Fruit fly (Drosophila melanogaster) whole organism, embryonic: ENCODE data around the gene Rad1.

Experiments
- Ada2b ChIP-seq: fragments of 200-800 bp; sonication (Bioruptor generic); IDR thresholded peaks from 2 replicates; pipeline ENCODE4 v1.3.6; 2022; ENCODE audit warnings: missing biosample characterization, missing genetic modification characterization
- Aef1 ChIP-seq: fragments of 200-800 bp; sonication (Bioruptor generic); IDR thresholded peaks from 3 replicates; pipeline ENCODE4 v1.3.6; 2022; ENCODE audit warnings: missing biosample characterization, missing genetic modification characterization
- Atf6 ChIP-seq: fragments of 200-800 bp; sonication (Bioruptor generic); IDR thresholded peaks from 2 replicates; pipeline ENCODE4 v1.3.6; 2022; ENCODE audit warnings: missing biosample characterization, missing genetic modification characterization
- BEAF-32 ChIP-seq: fragments of 200-800 bp; sonication (Bioruptor generic); optimal IDR thresholded peaks from 3 replicates; lab custom pipeline; 2017; ENCODE audit warnings: missing biosample characterization, missing genetic modification characterization, mild to moderate bottlenecking, moderate library complexity, missing genetic modification reagents
- BtbVII ChIP-seq: fragments of 200-800 bp; sonication (Bioruptor generic); optimal IDR thresholded peaks from 3 replicates; lab custom pipeline; 2017; ENCODE audit warnings: missing biosample characterization, mild to moderate bottlenecking, missing genetic modification characterization
- CG11093 ChIP-seq: fragments of 200-800 bp; sonication (Bioruptor generic); IDR thresholded peaks from 3 replicates; pipeline ENCODE4 v1.3.6; 2022; ENCODE audit warnings: missing biosample characterization, missing genetic modification characterization
- CG11456 ChIP-seq: fragments of 200-800 bp; sonication (Bioruptor generic); IDR thresholded peaks from 3 replicates; pipeline ENCODE4 v1.3.6; 2022; ENCODE audit warnings: missing biosample characterization, missing genetic modification characterization
- CG12219 ChIP-seq: fragments of 200-800 bp; sonication (Bioruptor generic); optimal IDR thresholded peaks from 3 replicates; lab custom pipeline; 2018; ENCODE audit warnings: missing biosample characterization, mild to moderate bottlenecking, missing genetic modification characterization
- CG16779 ChIP-seq: fragments of 200-800 bp; sonication (Bioruptor generic); IDR thresholded peaks from 2 replicates; pipeline ENCODE4 v1.3.6; 2022; ENCODE audit warnings: missing biosample characterization, missing genetic modification characterization
- CG17802 ChIP-seq: fragments of 200-800 bp; sonication (Bioruptor generic); optimal IDR thresholded peaks from 2 replicates; lab custom pipeline; 2018; ENCODE audit warnings: missing biosample characterization, mild to moderate bottlenecking, missing genetic modification characterization, moderate library complexity
- CG17829 ChIP-seq: fragments of 200-800 bp; optimal IDR thresholded peaks from 2 replicates; lab custom pipeline; 2019; ENCODE audit warnings: missing biosample characterization, mild to moderate bottlenecking, missing genetic modification characterization, moderate library complexity
- CG2678 ChIP-seq: fragments of 200-800 bp; sonication (Bioruptor generic); optimal IDR thresholded peaks from 3 replicates; lab custom pipeline; 2019; ENCODE audit warnings: missing biosample characterization, mild to moderate bottlenecking, missing genetic modification characterization, moderate library complexity
- CG33213 ChIP-seq: fragments of 200-800 bp; sonication (Bioruptor generic); optimal IDR thresholded peaks from 3 replicates; lab custom pipeline; 2016; ENCODE audit warnings: missing biosample characterization, missing genetic modification characterization
- CG34376 ChIP-seq: fragments of 200-800 bp; sonication (Bioruptor generic); optimal IDR thresholded peaks from 2 replicates; lab custom pipeline; 2018; ENCODE audit warnings: missing biosample characterization, mild to moderate bottlenecking, missing genetic modification characterization
- CG4820 ChIP-seq: fragments of 200-800 bp; sonication (Bioruptor generic); optimal IDR thresholded peaks from 3 replicates; lab custom pipeline; 2016; ENCODE audit warnings: missing biosample characterization, missing genetic modification characterization
- CG6254 ChIP-seq: fragments of 200-800 bp; sonication (Bioruptor generic); optimal IDR thresholded peaks from 3 replicates; lab custom pipeline; 2017; ENCODE audit warnings: mild to moderate bottlenecking, missing biosample characterization, missing genetic modification reagents, missing genetic modification characterization
- CG8290 ChIP-seq, 3 experiments: fragments of 200-800 bp; sonication (Bioruptor generic); optimal IDR thresholded peaks; 2 replicates each; lab custom pipeline; 2016 to 2019; ENCODE audit warnings: missing biosample characterization in 3 of 3, missing genetic modification characterization in 3 of 3, mild to moderate bottlenecking in 2 of 3, moderate library complexity in 1 of 3
- CG8765 ChIP-seq: fragments of 200-800 bp; sonication (Bioruptor generic); IDR thresholded peaks from 2 replicates; pipeline ENCODE4 v1.3.6; 2022; ENCODE audit warnings: missing biosample characterization, missing genetic modification characterization
- Dek ChIP-seq: fragments of 200-800 bp; sonication (Bioruptor generic); optimal IDR thresholded peaks from 3 replicates; lab custom pipeline; 2019; ENCODE audit warnings: missing biosample characterization, mild to moderate bottlenecking, missing genetic modification characterization, moderate library complexity
- Hey ChIP-seq: fragments of 200-800 bp; sonication (Bioruptor generic); optimal IDR thresholded peaks from 3 replicates; lab custom pipeline; 2018; ENCODE audit warnings: missing biosample characterization, mild to moderate bottlenecking, missing genetic modification characterization
- Hr78 ChIP-seq, 2 experiments: fragments of 200-800 bp in 1 of 2; fragments of >200 bp in 1 of 2; sonication (Bioruptor generic) in 1 of 2; optimal IDR thresholded peaks; 2 replicates each; lab custom pipeline; 2017 to 2019; ENCODE audit warnings: missing biosample characterization in 2 of 2, missing genetic modification characterization in 2 of 2, mild to moderate bottlenecking in 1 of 2, moderate library complexity in 1 of 2
- MTF-1 ChIP-seq: fragments of 200-800 bp; sonication (Bioruptor generic); optimal IDR thresholded peaks from 2 replicates; lab custom pipeline; 2018; ENCODE audit warnings: missing biosample characterization, mild to moderate bottlenecking, missing genetic modification characterization, borderline replicate concordance
- Mes4 ChIP-seq: fragments of 200-800 bp; sonication (Bioruptor generic); optimal IDR thresholded peaks from 2 replicates; lab custom pipeline; 2016; ENCODE audit warnings: missing biosample characterization, missing genetic modification characterization
- Ravus ChIP-seq: fragments of 200-800 bp; sonication (Bioruptor generic); IDR thresholded peaks from 2 replicates; pipeline ENCODE4 v1.3.6; 2022; ENCODE audit warnings: missing biosample characterization, missing genetic modification characterization
- Spps ChIP-seq: fragments of 200-800 bp; sonication (Bioruptor generic); optimal IDR thresholded peaks from 2 replicates; lab custom pipeline; 2018; ENCODE audit warnings: missing biosample characterization, mild to moderate bottlenecking, missing genetic modification characterization
- az2 ChIP-seq: fragments of 200-800 bp; sonication (Bioruptor generic); optimal IDR thresholded peaks from 3 replicates; lab custom pipeline; 2016; ENCODE audit warnings: missing biosample characterization, missing genetic modification characterization
- bcd ChIP-seq: fragments of 200-800 bp; sonication (Bioruptor generic); optimal IDR thresholded peaks from 2 replicates; lab custom pipeline; 2017; ENCODE audit warnings: missing biosample characterization, mild to moderate bottlenecking, missing genetic modification characterization
- cas ChIP-seq: fragments of 200-800 bp; sonication (Bioruptor generic); IDR thresholded peaks from 2 replicates; pipeline ENCODE4 v1.3.6; 2022; ENCODE audit warnings: missing biosample characterization, missing genetic modification characterization
- chif ChIP-seq, 2 experiments: fragments of 200-800 bp; sonication (Bioruptor generic); optimal IDR thresholded peaks; 3 replicates each; lab custom pipeline; 2016; ENCODE audit warnings: missing biosample characterization in 2 of 2, missing genetic modification characterization in 2 of 2
- da ChIP-seq: fragments of 200-800 bp; sonication (Bioruptor generic); optimal IDR thresholded peaks from 2 replicates; lab custom pipeline; 2016; ENCODE audit warnings: missing biosample characterization, missing genetic modification characterization
- disco-r ChIP-seq: fragments of 200-800 bp; sonication (Bioruptor generic); optimal IDR thresholded peaks from 2 replicates; lab custom pipeline; 2016; ENCODE audit warnings: missing biosample characterization, missing genetic modification characterization
- dysf ChIP-seq: fragments of 200-800 bp; sonication (Bioruptor generic); IDR thresholded peaks from 3 replicates; pipeline ENCODE4 v1.3.6; 2022; ENCODE audit warnings: missing biosample characterization, missing genetic modification characterization
- ems ChIP-seq: fragments of 200-800 bp; sonication (Bioruptor generic); optimal IDR thresholded peaks from 3 replicates; lab custom pipeline; 2016; ENCODE audit warnings: missing biosample characterization, missing genetic modification characterization
- ftz-f1 ChIP-seq: fragments of 200-800 bp; sonication (Bioruptor generic); optimal IDR thresholded peaks from 2 replicates; lab custom pipeline; 2016; ENCODE audit warnings: missing biosample characterization, missing genetic modification characterization
- gce ChIP-seq: fragments of 200-800 bp; sonication (Bioruptor generic); IDR thresholded peaks from 3 replicates; pipeline ENCODE4 v1.3.6; 2022; ENCODE audit warnings: missing biosample characterization, missing genetic modification characterization
- hth ChIP-seq: fragments of >200 bp; optimal IDR thresholded peaks from 2 replicates; lab custom pipeline; 2017; ENCODE audit warnings: inconsistent platforms
- jing ChIP-seq: fragments of 200-800 bp; sonication (Bioruptor generic); optimal IDR thresholded peaks from 2 replicates; lab custom pipeline; 2018; ENCODE audit warnings: missing biosample characterization, mild to moderate bottlenecking, missing genetic modification characterization
- mld ChIP-seq: fragments of 200-800 bp; sonication (Bioruptor generic); IDR thresholded peaks from 3 replicates; pipeline ENCODE4 v1.3.6; 2022; ENCODE audit warnings: missing biosample characterization, missing genetic modification characterization; ENCODE audit not compliant: partially characterized antibody
- prd ChIP-seq, 3 experiments: fragments of >200 bp in 2 of 3; fragments of 200-800 bp in 1 of 3; sonication (Bioruptor generic) in 1 of 3; optimal IDR thresholded peaks in 2 of 3; IDR thresholded peaks in 1 of 3; 2 replicates in 2 of 3; 3 replicates in 1 of 3; pipeline versions ENCODE4 v1.3.6 to Lab custom; 2017 to 2022; ENCODE audit warnings: missing biosample characterization in 1 of 3, missing genetic modification characterization in 1 of 3
- sc ChIP-seq, 3 experiments: fragments of >200 bp in 2 of 3; fragments of 200-800 bp in 1 of 3; sonication (Bioruptor generic) in 1 of 3; optimal IDR thresholded peaks; 2 replicates in 2 of 3; 3 replicates in 1 of 3; lab custom pipeline; 2017; ENCODE audit warnings: mild to moderate bottlenecking in 1 of 3, missing biosample characterization in 1 of 3, missing genetic modification characterization in 1 of 3, missing genetic modification reagents in 1 of 3
- schlank ChIP-seq: fragments of 200-800 bp; sonication (Bioruptor generic); optimal IDR thresholded peaks from 2 replicates; lab custom pipeline; 2018; ENCODE audit warnings: missing biosample characterization, mild to moderate bottlenecking, missing genetic modification characterization
- shn ChIP-seq: fragments of 200-800 bp; sonication (Bioruptor generic); optimal IDR thresholded peaks from 3 replicates; lab custom pipeline; 2016; ENCODE audit warnings: missing biosample characterization, missing genetic modification characterization
- slou ChIP-seq: fragments of 200-800 bp; sonication (Bioruptor generic); optimal IDR thresholded peaks from 3 replicates; lab custom pipeline; 2016; ENCODE audit warnings: missing biosample characterization, missing genetic modification characterization
- sob ChIP-seq: fragments of 200-800 bp; sonication (Bioruptor generic); IDR thresholded peaks from 2 replicates; pipeline ENCODE4 v1.3.6; 2022; ENCODE audit warnings: missing biosample characterization, missing genetic modification characterization
- sug ChIP-seq: fragments of 200-800 bp; optimal IDR thresholded peaks from 2 replicates; lab custom pipeline; 2019; ENCODE audit warnings: missing biosample characterization, mild to moderate bottlenecking, missing genetic modification characterization, moderate library complexity
- ttk ChIP-seq: fragments of 200-800 bp; sonication (Bioruptor generic); IDR thresholded peaks from 2 replicates; pipeline ENCODE4 v2.1.2; 2022; ENCODE audit warnings: missing biosample characterization, missing genetic modification characterization
- wek ChIP-seq: fragments of 200-800 bp; sonication (Bioruptor generic); optimal IDR thresholded peaks from 3 replicates; lab custom pipeline; 2018; ENCODE audit warnings: missing biosample characterization, mild to moderate bottlenecking, missing genetic modification characterization, moderate library complexity

The Rad1 gene

DNA sequence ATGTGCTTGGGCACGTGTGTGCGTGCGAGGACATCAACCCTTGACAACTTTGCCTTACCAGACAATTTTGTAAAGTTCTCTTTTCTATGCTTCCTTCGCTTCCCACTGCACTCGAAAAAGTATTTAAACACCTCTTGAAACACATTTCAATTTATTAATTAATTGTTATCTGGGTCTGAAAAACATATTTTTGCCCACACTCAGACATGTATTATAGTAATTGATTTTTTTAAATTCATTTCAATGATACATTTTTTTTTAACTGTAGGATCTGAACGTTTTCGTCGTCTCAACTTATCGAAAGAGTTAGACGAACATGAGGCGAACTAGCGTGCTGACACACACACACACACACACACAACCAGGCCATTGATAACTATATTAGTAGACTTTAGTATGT is 32.4 kb downstream of the Rad1 start (continued):
- TF ChIP-seq wek (GFP tag; lab: Kevin White, UChicago) (no peak), CG2678 (peak; percentile 64), sug (no peak), da (GFP tag; lab: Kevin White, UChicago) (no peak), CG17802 (tag; lab: Kevin White, UChicago) (no peak), jing (GFP tag; lab: Kevin White, UChicago) (no peak), dysf (no peak), BEAF-32 (no peak), Atf6 (GFP tag; lab: Robert Waterston, UW) (no peak), MTF-1 (GFP tag; lab: Kevin White, UChicago) (no peak), cas (GFP tag; lab: Robert Waterston, UW) (no peak), ems (GFP tag; lab: Kevin White, UChicago) (no peak), prd (optimal IDR thresholded peaks at IDR 0.05; lab: Kevin White, UChicago) (no peak), prd (GFP tag; IDR thresholded peaks at IDR 0.05; lab: Robert Waterston, UW) (peak; percentile 31; the same call in 1 of the 3 replicates), ftz-f1 (GFP tag; lab: Kevin White, UChicago) (no peak), chif (GFP tag; optimal IDR thresholded peaks at IDR 0.05; lab: Kevin White, UChicago) (no peak), slou (GFP tag; lab: Kevin White, UChicago) (no peak), BtbVII (no peak), Dek (no peak), CG11456 (GFP tag; lab: Robert Waterston, UW) (no peak), Aef1 (GFP tag; lab: Robert Waterston, UW) (no peak), az2 (no peak), sob (no peak), bcd (GFP tag; lab: Kevin White, UChicago) (no peak), gce (no peak), Ada2b (GFP tag; lab: Robert Waterston, UW) (0 out of 2 replicates have a peak, but pooled peaks have one; percentile 34), CG12219 (GFP tag; lab: Kevin White, UChicago) (no peak), CG34376 (GFP tag; lab: Kevin White, UChicago) (no peak), schlank (no peak), CG8290 (GFP tag; optimal IDR thresholded peaks at IDR 0.05; lab: Kevin White, UChicago) (no peak), CG8290 (tag; optimal IDR thresholded peaks at IDR 0.05; lab: Kevin White, UChicago) (no peak), hth (no peak), shn (no peak), sc (optimal IDR thresholded peaks at IDR 0.05; lab: Kevin White, UChicago) (no peak), sc (GFP tag; optimal IDR thresholded peaks at IDR 0.05; lab: Kevin White, UChicago) (no peak), CG16779 (GFP tag; lab: Robert Waterston, UW) (no peak), CG11093 (no peak), ttk (GFP tag; lab: Robert Waterston, UW) (no peak), mld (GFP tag; lab: Robert Waterston, UW) (no peak), CG8765 (no peak), Hey (tag; lab: Kevin White, UChicago) (no peak), Hr78 (GFP tag; optimal IDR thresholded peaks at IDR 0.05; lab: Kevin White, UChicago) (no peak), CG33213 (no peak), Mes4 (GFP tag; lab: Kevin White, UChicago) (no peak), Ravus (GFP tag; lab: Robert Waterston, UW) (no peak), CG17829 (tag; lab: Kevin White, UChicago) (no peak), CG6254 (GFP tag; lab: Kevin White, UChicago) (no peak), Spps (tag; lab: Kevin White, UChicago) (no peak), disco-r (GFP tag; lab: Kevin White, UChicago) (no peak), CG4820 (no peak)
